Worm (Caenorhabditis elegans) whole organism, L4 larva: ENCODE data around the gene ZK593.2.

ENCODE experiments used
- D1046.2 ChIP-seq: fragments of 200-800 bp; sonication (Bioruptor generic); IDR thresholded peaks from 2 replicates; pipeline ENCODE4 v1.3.6; 2022; ENCODE audit warnings: missing genetic modification characterization, missing compliant biosample characterization
- F26F4.8 ChIP-seq: fragments of 200-800 bp; sonication (Bioruptor generic); conservative IDR thresholded peaks from 2 replicates; pipeline ENCODE4 v1.3.6; 2022; ENCODE audit warnings: missing genetic modification characterization, missing compliant biosample characterization
- F37D6.2 ChIP-seq: sonication (generic microtip); optimal IDR thresholded peaks from 2 replicates; lab custom pipeline; 2016; ENCODE audit warnings: mild to moderate bottlenecking, missing genetic modification characterization, missing compliant biosample characterization
- F44E2.7 ChIP-seq: fragments of 200-800 bp; sonication (Bioruptor generic); IDR thresholded peaks from 2 replicates; pipeline ENCODE4 v2.1.2; 2022; ENCODE audit warnings: missing genetic modification characterization, missing compliant biosample characterization
- T20F7.1 ChIP-seq: fragments of 200-800 bp; sonication (Bioruptor generic); optimal IDR thresholded peaks from 2 replicates; lab custom pipeline; 2018; ENCODE audit warnings: mild to moderate bottlenecking, missing genetic modification characterization, missing compliant biosample characterization
- T26A8.4 ChIP-seq: fragments of 200-800 bp; sonication (Bioruptor generic); IDR thresholded peaks from 2 replicates; pipeline ENCODE4 v1.3.6; 2022; ENCODE audit warnings: missing genetic modification characterization, missing compliant biosample characterization
- Y105C5A.15 ChIP-seq: fragments of 200-800 bp; sonication (Bioruptor generic); IDR thresholded peaks from 2 replicates; pipeline ENCODE4 v1.3.6; 2022; ENCODE audit warnings: missing genetic modification characterization, missing compliant biosample characterization
- Y75B8A.6 ChIP-seq: fragments of 200-800 bp; sonication (Bioruptor generic); IDR thresholded peaks from 2 replicates; pipeline ENCODE4 v1.3.6; 2022; ENCODE audit warnings: missing genetic modification reagents, missing genetic modification characterization, missing compliant biosample characterization
- ZK337.2 ChIP-seq: fragments of 200-800 bp; sonication (Bioruptor generic); IDR thresholded peaks from 2 replicates; pipeline ENCODE4 v1.3.6; 2022; ENCODE audit warnings: missing genetic modification reagents, missing genetic modification characterization, missing compliant biosample characterization
- arid-1 ChIP-seq: fragments of 200-800 bp; sonication (Bioruptor generic); conservative IDR thresholded peaks from 2 replicates; pipeline ENCODE4 v1.3.6; 2022; ENCODE audit warnings: missing genetic modification reagents, missing genetic modification characterization, missing compliant biosample characterization
- ceh-20 ChIP-seq: fragments of 200-800 bp; sonication (Bioruptor generic); IDR thresholded peaks from 2 replicates; pipeline ENCODE4 v1.3.6; 2022; ENCODE audit warnings: missing genetic modification reagents, missing genetic modification characterization, missing compliant biosample characterization
- ceh-28 ChIP-seq: fragments of 150-350 bp; optimal IDR thresholded peaks from 2 replicates; lab custom pipeline; 2014; ENCODE audit warnings: missing biosample characterization, missing genetic modification reagents, missing genetic modification characterization
- ceh-62 ChIP-seq: sonication (generic microtip); optimal IDR thresholded peaks from 2 replicates; lab custom pipeline; 2017; ENCODE audit warnings: missing biosample characterization, missing genetic modification characterization
- ceh-82 ChIP-seq: sonication (generic microtip); optimal IDR thresholded peaks from 2 replicates; lab custom pipeline; 2017; ENCODE audit warnings: missing biosample characterization, missing genetic modification characterization
- cey-2 ChIP-seq: sonication (generic microtip); optimal IDR thresholded peaks from 3 replicates; lab custom pipeline; 2017; ENCODE audit warnings: missing genetic modification characterization, mild to moderate bottlenecking, missing compliant biosample characterization, antibody characterized with exemption, borderline replicate concordance; ENCODE audit not compliant: insufficient read depth
- ctbp-1 ChIP-seq: fragments of 200-800 bp; sonication (Bioruptor generic); IDR thresholded peaks from 2 replicates; pipeline ENCODE4 v1.3.6; 2022; ENCODE audit warnings: missing genetic modification reagents, missing genetic modification characterization, missing compliant biosample characterization
- daf-12 ChIP-seq: fragments of 150-350 bp; optimal IDR thresholded peaks from 2 replicates; lab custom pipeline; 2014; ENCODE audit warnings: missing biosample characterization, missing genetic modification reagents, missing genetic modification characterization
- daf-16 ChIP-seq, 3 experiments: sonication (generic microtip); optimal IDR thresholded peaks; 2 replicates each; lab custom pipeline; 2016 to 2017; ENCODE audit warnings: missing genetic modification characterization in 3 of 3, missing genetic modification reagents in 3 of 3, mild to moderate bottlenecking in 2 of 3, missing compliant biosample characterization in 2 of 3, missing biosample characterization in 1 of 3, moderate library complexity in 1 of 3
- duxl-1 ChIP-seq: sonication (generic microtip); optimal IDR thresholded peaks from 2 replicates; lab custom pipeline; 2016; ENCODE audit warnings: mild to moderate bottlenecking, missing genetic modification characterization, moderate library complexity, missing compliant biosample characterization; ENCODE audit not compliant: poor library complexity
- dve-1 ChIP-seq: sonication (generic microtip); optimal IDR thresholded peaks from 2 replicates; lab custom pipeline; 2017; ENCODE audit warnings: antibody characterized with exemption, mild to moderate bottlenecking, missing genetic modification characterization, missing compliant biosample characterization; ENCODE audit not compliant: insufficient read depth
- egl-43 ChIP-seq: fragments of 200-800 bp; sonication (Bioruptor generic); IDR thresholded peaks from 2 replicates; pipeline ENCODE4 v1.3.6; 2022; ENCODE audit warnings: missing genetic modification reagents, missing genetic modification characterization, missing compliant biosample characterization
- fos-1 ChIP-seq: fragments of 150-350 bp; optimal IDR thresholded peaks from 2 replicates; lab custom pipeline; 2014; ENCODE audit warnings: missing biosample characterization, missing genetic modification characterization
- hif-1 ChIP-seq, 2 experiments: sonication (generic microtip); optimal IDR thresholded peaks; 2 replicates each; lab custom pipeline; 2016 to 2017; ENCODE audit warnings: missing compliant biosample characterization in 2 of 2, missing genetic modification characterization in 2 of 2, missing genetic modification reagents in 2 of 2, missing genotype in 2 of 2, mild to moderate bottlenecking in 1 of 2
- hlh-11 ChIP-seq: fragments of 200-800 bp; sonication (Bioruptor generic); optimal IDR thresholded peaks from 2 replicates; lab custom pipeline; 2018; ENCODE audit warnings: mild to moderate bottlenecking, missing genetic modification characterization, missing compliant biosample characterization
- lin-13 ChIP-seq: fragments of 150-350 bp; optimal IDR thresholded peaks from 2 replicates; lab custom pipeline; 2014; ENCODE audit warnings: missing biosample characterization, missing genetic modification reagents, missing genetic modification characterization
- lin-29 ChIP-seq: fragments of 200-800 bp; sonication (Bioruptor generic); IDR thresholded peaks from 2 replicates; pipeline ENCODE4 v1.3.6; 2022; ENCODE audit warnings: missing genetic modification reagents, missing genetic modification characterization, missing compliant biosample characterization
- lin-39 ChIP-seq: fragments of 150-350 bp; optimal IDR thresholded peaks from 2 replicates; lab custom pipeline; 2014; ENCODE audit warnings: missing biosample characterization, missing genetic modification reagents, missing genetic modification characterization
- lir-3 ChIP-seq: sonication (generic microtip); optimal IDR thresholded peaks from 2 replicates; lab custom pipeline; 2016; ENCODE audit warnings: mild to moderate bottlenecking, missing genetic modification characterization, missing compliant biosample characterization
- lsy-2 ChIP-seq, 2 experiments: fragments of 150-350 bp in 1 of 2; sonication (generic microtip) in 1 of 2; optimal IDR thresholded peaks; 2 replicates each; lab custom pipeline; 2014 to 2017; ENCODE audit warnings: missing biosample characterization in 2 of 2, missing genetic modification characterization in 2 of 2
- madf-5 ChIP-seq, 2 experiments: fragments of 200-800 bp; sonication (Bioruptor generic); IDR thresholded peaks; 2 replicates each; pipeline ENCODE4 v1.3.6; 2022; ENCODE audit warnings: missing compliant biosample characterization in 2 of 2, missing genetic modification characterization in 2 of 2
- madf-9 ChIP-seq: fragments of 200-800 bp; sonication (Bioruptor generic); conservative IDR thresholded peaks from 2 replicates; pipeline ENCODE4 v1.3.6; 2022; ENCODE audit warnings: missing genetic modification reagents, missing genetic modification characterization, missing compliant biosample characterization
- mdt-29 ChIP-seq: fragments of 200-800 bp; sonication (Bioruptor generic); IDR thresholded peaks from 2 replicates; pipeline ENCODE4 v1.3.6; 2022; ENCODE audit warnings: missing genetic modification reagents, missing genetic modification characterization, missing compliant biosample characterization
- mep-1 ChIP-seq: fragments of 150-350 bp; sonication (generic microtip); optimal IDR thresholded peaks from 3 replicates; lab custom pipeline; 2014; ENCODE audit warnings: missing biosample characterization, missing genetic modification characterization
- nhr-10 ChIP-seq: fragments of 150-350 bp; optimal IDR thresholded peaks from 2 replicates; lab custom pipeline; 2014; ENCODE audit warnings: missing biosample characterization, missing genetic modification characterization
- nhr-102 ChIP-seq: sonication (generic microtip); optimal IDR thresholded peaks from 2 replicates; lab custom pipeline; 2016; ENCODE audit warnings: mild to moderate bottlenecking, missing genetic modification characterization, moderate library complexity, missing compliant biosample characterization
- nhr-237 ChIP-seq: sonication (generic microtip); optimal IDR thresholded peaks from 2 replicates; lab custom pipeline; 2017; ENCODE audit warnings: missing biosample characterization, missing genetic modification characterization
- nhr-28 ChIP-seq: fragments of 150-350 bp; optimal IDR thresholded peaks from 2 replicates; lab custom pipeline; 2014; ENCODE audit warnings: missing biosample characterization, missing genetic modification characterization
- nhr-48 ChIP-seq: sonication (generic microtip); optimal IDR thresholded peaks from 2 replicates; lab custom pipeline; 2016; ENCODE audit warnings: mild to moderate bottlenecking, missing genetic modification characterization, missing compliant biosample characterization
- nhr-76 ChIP-seq: fragments of 150-350 bp; optimal IDR thresholded peaks from 2 replicates; lab custom pipeline; 2014; ENCODE audit warnings: missing biosample characterization, missing genetic modification characterization
- pqm-1 ChIP-seq: sonication (generic microtip); optimal IDR thresholded peaks from 2 replicates; lab custom pipeline; 2017; ENCODE audit warnings: missing biosample characterization, missing genetic modification characterization
- rbr-2 ChIP-seq: sonication (generic microtip); optimal IDR thresholded peaks from 2 replicates; lab custom pipeline; 2016; ENCODE audit warnings: missing genotype, missing genetic modification characterization, missing compliant biosample characterization
- sdz-12 ChIP-seq: fragments of 200-800 bp; sonication (Bioruptor generic); optimal IDR thresholded peaks from 2 replicates; lab custom pipeline; 2018; ENCODE audit warnings: mild to moderate bottlenecking, missing genetic modification characterization, missing compliant biosample characterization
- spr-3 ChIP-seq: fragments of 200-800 bp; sonication (Bioruptor generic); optimal IDR thresholded peaks from 2 replicates; lab custom pipeline; 2018; ENCODE audit warnings: mild to moderate bottlenecking, missing genetic modification characterization, missing compliant biosample characterization
- tra-1 ChIP-seq: fragments of 200-800 bp; sonication (Bioruptor generic); IDR thresholded peaks from 2 replicates; pipeline ENCODE4 v1.3.6; 2022; ENCODE audit warnings: missing genetic modification reagents, missing genetic modification characterization, missing compliant biosample characterization
- unc-130 ChIP-seq: sonication (generic microtip); optimal IDR thresholded peaks from 2 replicates; lab custom pipeline; 2016; ENCODE audit warnings: missing genetic modification reagents, missing genetic modification characterization, missing compliant biosample characterization
- zfp-2 ChIP-seq: sonication (generic microtip); optimal IDR thresholded peaks from 2 replicates; lab custom pipeline; 2016; ENCODE audit warnings: mild to moderate bottlenecking, missing genetic modification characterization, missing compliant biosample characterization
- zfp-3 ChIP-seq: fragments of 200-800 bp; sonication (Bioruptor generic); conservative IDR thresholded peaks from 2 replicates; pipeline ENCODE4 v1.3.6; 2022; ENCODE audit warnings: missing genetic modification reagents, missing genetic modification characterization, missing compliant biosample characterization

Gene ZK593.2

DNA sequence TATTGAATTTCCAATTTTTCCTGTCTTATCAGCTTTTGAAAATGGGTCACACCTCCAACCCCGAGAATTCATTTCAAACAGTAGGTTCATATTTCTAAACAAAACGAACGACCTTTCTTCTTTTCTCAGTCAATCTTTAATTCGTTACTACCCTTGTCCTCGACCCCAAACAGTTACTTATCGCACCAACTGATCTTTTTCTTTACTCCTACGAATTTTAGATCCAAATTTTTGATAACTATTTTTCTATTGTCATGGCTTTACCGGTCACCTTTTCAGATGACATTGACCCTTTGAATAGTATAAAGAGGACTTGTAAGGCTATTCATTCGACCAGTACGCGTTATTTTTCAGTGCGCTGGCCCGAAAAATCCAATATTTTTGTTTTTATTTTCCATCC lies 3.0 kb downstream of the ZK593.2 start:
- TF ChIP-seq lin-13 = no peak
- no peak for TF ChIP-seq ctbp-1 (GFP tag; lab: Robert Waterston, UW)
- TF ChIP-seq zfp-2 (tag; lab: Kevin White, UChicago) = no peak
- no peak for TF ChIP-seq nhr-237
- no peak for TF ChIP-seq ZK337.2 (GFP tag; lab: Robert Waterston, UW)
- TF ChIP-seq, all 104 proteins: peak for 0

DNA sequence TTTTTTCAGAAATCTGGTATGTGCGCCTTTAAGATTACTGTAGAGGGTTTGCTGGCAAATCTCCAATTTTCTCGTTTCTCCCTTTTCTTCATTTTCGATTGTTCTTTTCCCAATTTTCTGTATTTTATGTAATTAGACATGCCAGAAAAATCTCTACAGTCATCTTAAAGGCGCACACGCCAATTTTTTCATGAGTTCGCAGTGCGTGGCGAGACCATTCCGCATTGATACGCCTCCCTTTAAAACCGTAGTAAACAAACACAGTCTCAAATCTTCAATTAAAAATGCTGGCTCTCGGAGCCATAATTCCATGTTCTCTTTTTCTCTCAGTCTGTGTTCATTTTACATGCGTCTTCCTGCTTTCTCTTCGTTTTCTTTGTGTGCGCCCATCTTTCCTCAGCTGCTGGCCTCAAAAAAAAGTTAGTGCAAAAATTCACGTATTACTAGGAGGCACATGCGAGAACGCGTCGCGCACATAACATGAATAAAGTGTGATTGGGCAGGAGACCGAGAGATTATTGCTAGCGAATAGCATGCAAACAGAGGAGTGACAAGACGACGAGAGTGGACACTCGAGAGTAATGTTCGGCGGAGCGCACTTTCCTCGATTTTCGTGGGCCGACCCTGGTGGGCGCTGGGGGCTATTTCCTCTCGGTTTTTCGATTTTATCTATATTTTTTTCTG lies 5.8 kb downstream of the ZK593.2 start:
- peak; percentile 89 to 99 for TF ChIP-seq hif-1 (tag; optimal IDR thresholded peaks at IDR 0.05; lab: Kevin White, UChicago)
- no peak for TF ChIP-seq zfp-3
- TF ChIP-seq nhr-102 = no peak
- no peak for TF ChIP-seq tra-1 (GFP tag; lab: Robert Waterston, UW)
- TF ChIP-seq mdt-29 = no peak
- TF ChIP-seq arid-1 = 0 out of 2 replicates have a peak, but pooled peaks have one; percentile 36
- TF ChIP-seq ceh-62 = no peak
- TF ChIP-seq nhr-76 = no peak
- no peak for TF ChIP-seq sdz-12 (GFP tag; lab: Kevin White, UChicago)
- TF ChIP-seq lir-3 (tag; lab: Kevin White, UChicago) = no peak
- TF ChIP-seq unc-130 (GFP tag; lab: Kevin White, UChicago) = no peak
- TF ChIP-seq nhr-48 = peak; percentile 25
- peak; percentile 31 for TF ChIP-seq F37D6.2 (tag; lab: Kevin White, UChicago)
- TF ChIP-seq dve-1 (tag; lab: Kevin White, UChicago) = peak; percentile 76
- TF ChIP-seq daf-12 (tag; lab: Kevin White, UChicago) = no peak
- no peak for TF ChIP-seq madf-5 (GFP tag; IDR thresholded peaks at IDR 0.05; lab: Robert Waterston, UW)
- TF ChIP-seq ceh-82 (tag; lab: Kevin White, UChicago) = no peak
- TF ChIP-seq Y75B8A.6 (GFP tag; lab: Robert Waterston, UW) = no peak
- TF ChIP-seq ctbp-1 (GFP tag; lab: Robert Waterston, UW) = peak; percentile 75
- TF ChIP-seq pqm-1 = peak; percentile 3
- TF ChIP-seq daf-16 (GFP tag; optimal IDR thresholded peaks at IDR 0.05; lab: Kevin White, UChicago) = peak in 1 of 2 experiments; percentile 35
- peak; percentile 62 for TF ChIP-seq daf-16 (tag; optimal IDR thresholded peaks at IDR 0.05; lab: Kevin White, UChicago)
- TF ChIP-seq rbr-2 (tag; lab: Kevin White, UChicago) = no peak
- no peak for TF ChIP-seq egl-43 (GFP tag; lab: Robert Waterston, UW)
- TF ChIP-seq Y105C5A.15 (GFP tag; lab: Robert Waterston, UW) = no peak
- 0 out of 2 replicates have a peak, but pooled peaks have one; percentile 39 for TF ChIP-seq T26A8.4 (GFP tag; lab: Robert Waterston, UW)
- peak; percentile 41 for TF ChIP-seq lin-13
- no peak for TF ChIP-seq F44E2.7 (GFP tag; lab: Robert Waterston, UW)
- no peak for TF ChIP-seq ceh-28
- TF ChIP-seq spr-3 (GFP tag; lab: Kevin White, UChicago) = peak; percentile 35
- TF ChIP-seq hlh-11 (tag; lab: Kevin White, UChicago) = peak; percentile 93
- peak; percentile 76 for TF ChIP-seq nhr-28 (tag; lab: Kevin White, UChicago)
- no peak for TF ChIP-seq cey-2 (tag; lab: Kevin White, UChicago)
- TF ChIP-seq madf-9 (GFP tag; lab: Robert Waterston, UW) = no peak
- no peak for TF ChIP-seq fos-1 (tag; lab: Kevin White, UChicago)
- no peak for TF ChIP-seq F26F4.8 (GFP tag; lab: Robert Waterston, UW)
- peak; percentile 87 for TF ChIP-seq mep-1 (tag; lab: Kevin White, UChicago)
- no peak for TF ChIP-seq D1046.2 (GFP tag; lab: Robert Waterston, UW)
- TF ChIP-seq nhr-10 = no peak
- no peak for TF ChIP-seq lin-39 (tag; lab: Kevin White, UChicago)
- no peak for TF ChIP-seq lin-29
- peak; percentile 56 for TF ChIP-seq T20F7.1 (GFP tag; lab: Kevin White, UChicago)
- TF ChIP-seq ceh-20 (GFP tag; lab: Robert Waterston, UW) = peak; percentile 53; the same call in 1 of the 2 replicates
- peak; percentile 42 for TF ChIP-seq duxl-1
- peak; percentile 50 to 75 for TF ChIP-seq lsy-2 (tag; optimal IDR thresholded peaks at IDR 0.05; lab: Kevin White, UChicago)
